Fruit fly (Drosophila melanogaster) whole organism, embryonic: ENCODE results near the gene CG1738.

Source experiments
- Atf6 ChIP-seq: fragments of 200-800 bp; sonication (Bioruptor generic); IDR thresholded peaks from 2 replicates; pipeline ENCODE4 v1.3.6; 2022; ENCODE audit warnings: missing biosample characterization, missing genetic modification characterization
- B-H1 ChIP-seq: fragments of 200-800 bp; sonication (Bioruptor generic); IDR thresholded peaks from 3 replicates; pipeline ENCODE4 v1.3.6; 2022; ENCODE audit warnings: missing biosample characterization, missing genetic modification characterization
- CG10267 ChIP-seq: fragments of 200-800 bp; sonication (Bioruptor generic); optimal IDR thresholded peaks from 2 replicates; lab custom pipeline; 2018; ENCODE audit warnings: missing biosample characterization, mild to moderate bottlenecking, missing genetic modification characterization, moderate library complexity
- CG10366 ChIP-seq: fragments of 200-800 bp; sonication (Bioruptor generic); IDR thresholded peaks from 2 replicates; pipeline ENCODE4 v1.3.6; 2022; ENCODE audit warnings: missing biosample characterization, missing genetic modification characterization
- CG10654 ChIP-seq: fragments of 200-800 bp; sonication (Bioruptor generic); optimal IDR thresholded peaks from 2 replicates; lab custom pipeline; 2016; ENCODE audit warnings: missing biosample characterization, missing genetic modification characterization
- CG11695 ChIP-seq: fragments of 200-800 bp; sonication (Bioruptor generic); IDR thresholded peaks from 3 replicates; pipeline ENCODE4 v1.3.6; 2022; ENCODE audit warnings: missing biosample characterization, missing genetic modification characterization
- CG12155 ChIP-seq: fragments of 200-800 bp; sonication (Bioruptor generic); optimal IDR thresholded peaks from 3 replicates; lab custom pipeline; 2016; ENCODE audit warnings: missing biosample characterization, missing genetic modification characterization
- CG12299 ChIP-seq: fragments of 200-800 bp; sonication (Bioruptor generic); optimal IDR thresholded peaks from 2 replicates; lab custom pipeline; 2018; ENCODE audit warnings: missing biosample characterization, mild to moderate bottlenecking, missing genetic modification characterization
- CG14014 ChIP-seq: fragments of 200-800 bp; sonication (Bioruptor generic); IDR thresholded peaks from 2 replicates; pipeline ENCODE4 v1.3.6; 2022; ENCODE audit warnings: missing biosample characterization, missing genetic modification characterization
- CG14441 ChIP-seq: fragments of 200-800 bp; sonication (Bioruptor generic); IDR thresholded peaks from 2 replicates; pipeline ENCODE4 v1.3.6; 2022; ENCODE audit warnings: missing biosample characterization, missing genetic modification characterization
- CG14667 ChIP-seq: fragments of 200-800 bp; sonication (Bioruptor generic); IDR thresholded peaks from 2 replicates; pipeline ENCODE4 v1.3.6; 2022; ENCODE audit warnings: missing biosample characterization, missing genetic modification characterization
- CG14860 ChIP-seq: fragments of 200-800 bp; sonication (Bioruptor generic); IDR thresholded peaks from 3 replicates; pipeline ENCODE4 v1.3.6; 2022; ENCODE audit warnings: missing biosample characterization, missing genetic modification characterization; ENCODE audit not compliant: partially characterized antibody
- CG18011 ChIP-seq: fragments of 200-800 bp; sonication (Bioruptor generic); optimal IDR thresholded peaks from 2 replicates; lab custom pipeline; 2017; ENCODE audit warnings: missing biosample characterization, missing genetic modification characterization, mild to moderate bottlenecking, moderate library complexity, missing genotype
- CG2678 ChIP-seq: fragments of 200-800 bp; sonication (Bioruptor generic); optimal IDR thresholded peaks from 3 replicates; lab custom pipeline; 2019; ENCODE audit warnings: missing biosample characterization, mild to moderate bottlenecking, missing genetic modification characterization, moderate library complexity
- CG2875 ChIP-seq: fragments of 200-800 bp; sonication (Bioruptor generic); optimal IDR thresholded peaks from 2 replicates; lab custom pipeline; 2017; ENCODE audit warnings: missing biosample characterization, mild to moderate bottlenecking, missing genetic modification characterization, missing genetic modification reagents
- CG30431 ChIP-seq: fragments of 200-800 bp; sonication (Bioruptor generic); optimal IDR thresholded peaks from 2 replicates; lab custom pipeline; 2017; ENCODE audit warnings: missing biosample characterization, missing genetic modification characterization
- CG32532 ChIP-seq: fragments of 200-800 bp; sonication (Bioruptor generic); IDR thresholded peaks from 2 replicates; pipeline ENCODE4 v1.3.6; 2022; ENCODE audit warnings: missing biosample characterization, missing genetic modification characterization
- CG4404 ChIP-seq: fragments of 200-800 bp; sonication (Bioruptor generic); IDR thresholded peaks from 2 replicates; pipeline ENCODE4 v1.3.6; 2022; ENCODE audit warnings: missing biosample characterization, missing genetic modification characterization
- CG6791 ChIP-seq: fragments of 200-800 bp; sonication (Bioruptor generic); IDR thresholded peaks from 3 replicates; pipeline ENCODE4 v1.3.6; 2022; ENCODE audit warnings: missing biosample characterization, missing genetic modification characterization; ENCODE audit not compliant: partially characterized antibody
- Camta ChIP-seq: fragments of 200-800 bp; sonication (Bioruptor generic); optimal IDR thresholded peaks from 2 replicates; lab custom pipeline; 2016; ENCODE audit warnings: missing biosample characterization, missing genetic modification characterization
- Ets97D ChIP-seq: fragments of 200-800 bp; sonication (Bioruptor generic); optimal IDR thresholded peaks from 3 replicates; lab custom pipeline; 2016; ENCODE audit warnings: missing biosample characterization, missing genetic modification characterization
- Fer2 ChIP-seq: fragments of 200-800 bp; sonication (Bioruptor generic); optimal IDR thresholded peaks from 2 replicates; lab custom pipeline; 2018; ENCODE audit warnings: missing biosample characterization, mild to moderate bottlenecking, missing genetic modification characterization, moderate library complexity
- GATAe ChIP-seq: fragments of 200-800 bp; sonication (Bioruptor generic); conservative IDR thresholded peaks from 2 replicates; pipeline ENCODE4 v1.3.6; 2022; ENCODE audit warnings: missing biosample characterization, missing genetic modification characterization
- Gsc ChIP-seq: fragments of 200-800 bp; sonication (Bioruptor generic); IDR thresholded peaks from 2 replicates; pipeline ENCODE4 v1.3.6; 2022; ENCODE audit warnings: missing biosample characterization, missing genetic modification characterization
- Hand ChIP-seq: fragments of 200-800 bp; sonication (Bioruptor generic); optimal IDR thresholded peaks from 2 replicates; lab custom pipeline; 2017; ENCODE audit warnings: mild to moderate bottlenecking, missing biosample characterization, missing genetic modification reagents, missing genetic modification characterization
- Lim3 ChIP-seq: fragments of 200-800 bp; sonication (Bioruptor generic); IDR thresholded peaks from 2 replicates; pipeline ENCODE4 v1.3.6; 2022; ENCODE audit warnings: missing biosample characterization, missing genetic modification characterization
- NK7.1 ChIP-seq: fragments of 200-800 bp; sonication (Bioruptor generic); optimal IDR thresholded peaks from 3 replicates; lab custom pipeline; 2016; ENCODE audit warnings: missing biosample characterization, missing genetic modification characterization
- Xbp1 ChIP-seq: fragments of 200-800 bp; sonication (Bioruptor generic); optimal IDR thresholded peaks from 3 replicates; lab custom pipeline; 2016; ENCODE audit warnings: missing biosample characterization, mild to moderate bottlenecking, missing genetic modification characterization
- bab2 ChIP-seq: fragments of 200-800 bp; sonication (Bioruptor generic); optimal IDR thresholded peaks from 2 replicates; lab custom pipeline; 2016; ENCODE audit warnings: missing biosample characterization, missing genetic modification characterization
- cg ChIP-seq: fragments of 200-800 bp; sonication (Bioruptor generic); optimal IDR thresholded peaks from 3 replicates; lab custom pipeline; 2019; ENCODE audit warnings: missing biosample characterization, mild to moderate bottlenecking, missing genetic modification characterization, moderate library complexity
- chinmo ChIP-seq: fragments of 200-800 bp; sonication (Bioruptor generic); IDR thresholded peaks from 4 replicates; pipeline ENCODE4 v1.3.6; 2022; ENCODE audit warnings: missing biosample characterization, missing genetic modification characterization; ENCODE audit not compliant: partially characterized antibody
- corto ChIP-seq: fragments of 200-800 bp; sonication (Bioruptor generic); optimal IDR thresholded peaks from 2 replicates; lab custom pipeline; 2016; ENCODE audit warnings: missing biosample characterization, mild to moderate bottlenecking, missing genetic modification characterization, moderate library complexity
- crp ChIP-seq, 2 experiments: fragments of 200-800 bp; sonication (Bioruptor generic); optimal IDR thresholded peaks; 2 replicates in 1 of 2; 3 replicates in 1 of 2; lab custom pipeline; 2017; ENCODE audit warnings: missing biosample characterization in 2 of 2, missing genetic modification characterization in 2 of 2, mild to moderate bottlenecking in 1 of 2, moderate library complexity in 1 of 2
- fu2 ChIP-seq: fragments of 200-800 bp; sonication (Bioruptor generic); optimal IDR thresholded peaks from 2 replicates; lab custom pipeline; 2016; ENCODE audit warnings: missing biosample characterization, missing genetic modification characterization
- inv ChIP-seq: fragments of 200-800 bp; sonication (Bioruptor generic); IDR thresholded peaks from 2 replicates; pipeline ENCODE4 v1.3.6; 2022; ENCODE audit warnings: missing biosample characterization, missing genetic modification characterization; ENCODE audit not compliant: partially characterized antibody
- jigr1 ChIP-seq: fragments of 200-800 bp; sonication (Bioruptor generic); IDR thresholded peaks from 3 replicates; pipeline ENCODE4 v1.3.6; 2022; ENCODE audit warnings: missing biosample characterization, missing genetic modification characterization
- lab ChIP-seq: fragments of 200-800 bp; sonication (Bioruptor generic); optimal IDR thresholded peaks from 3 replicates; lab custom pipeline; 2017; ENCODE audit warnings: missing biosample characterization, missing genetic modification characterization, mild to moderate bottlenecking, moderate library complexity, missing genetic modification reagents
- lov ChIP-seq, 2 experiments: fragments of 200-800 bp in 1 of 2; fragments of >200 bp in 1 of 2; sonication (Bioruptor generic) in 1 of 2; IDR thresholded peaks in 1 of 2; optimal IDR thresholded peaks in 1 of 2; 2 replicates in 1 of 2; 3 replicates in 1 of 2; pipeline versions ENCODE4 v1.3.6 to Lab custom; 2017 to 2022; ENCODE audit warnings: missing biosample characterization in 1 of 2, missing genetic modification characterization in 1 of 2
- mirr ChIP-seq: fragments of 200-800 bp; sonication (Bioruptor generic); optimal IDR thresholded peaks from 3 replicates; lab custom pipeline; 2018; ENCODE audit warnings: missing biosample characterization, mild to moderate bottlenecking, missing genetic modification characterization
- nerfin-2 ChIP-seq: fragments of 200-800 bp; sonication (Bioruptor generic); IDR thresholded peaks from 2 replicates; pipeline ENCODE4 v1.3.6; 2022; ENCODE audit warnings: missing biosample characterization, missing genetic modification characterization; ENCODE audit not compliant: partially characterized antibody
- nom ChIP-seq: fragments of 200-800 bp; sonication (Bioruptor generic); optimal IDR thresholded peaks from 2 replicates; lab custom pipeline; 2017; ENCODE audit warnings: missing biosample characterization, missing genetic modification characterization, mild to moderate bottlenecking, moderate library complexity, missing genetic modification reagents
- onecut ChIP-seq: fragments of 200-800 bp; sonication (Bioruptor generic); IDR thresholded peaks from 2 replicates; pipeline ENCODE4 v1.3.6; 2022; ENCODE audit warnings: missing biosample characterization, missing genetic modification characterization
- pan ChIP-seq, 4 experiments: fragments of >200 bp in 3 of 4; fragments of 200-800 bp in 1 of 4; sonication (Bioruptor generic) in 1 of 4; optimal IDR thresholded peaks in 3 of 4; IDR thresholded peaks in 1 of 4; 2 replicates each; pipeline versions ENCODE4 v1.3.6 to Lab custom; 2017 to 2022; ENCODE audit warnings: missing biosample characterization in 2 of 4, missing genetic modification characterization in 2 of 4, mixed read lengths in 1 of 4
- pita ChIP-seq: fragments of 200-800 bp; sonication (Bioruptor generic); optimal IDR thresholded peaks from 2 replicates; lab custom pipeline; 2017; ENCODE audit warnings: missing biosample characterization, mild to moderate bottlenecking, missing genetic modification characterization
- pzg ChIP-seq: fragments of 200-800 bp; sonication (Bioruptor generic); optimal IDR thresholded peaks from 3 replicates; lab custom pipeline; 2018; ENCODE audit warnings: missing biosample characterization, mild to moderate bottlenecking, missing genetic modification characterization, moderate library complexity
- ro ChIP-seq: fragments of 200-800 bp; sonication (Bioruptor generic); IDR thresholded peaks from 2 replicates; pipeline ENCODE4 v1.3.6; 2022; ENCODE audit warnings: missing biosample characterization, missing genetic modification characterization
- shn ChIP-seq: fragments of 200-800 bp; sonication (Bioruptor generic); optimal IDR thresholded peaks from 3 replicates; lab custom pipeline; 2016; ENCODE audit warnings: missing biosample characterization, missing genetic modification characterization
- slou ChIP-seq: fragments of 200-800 bp; sonication (Bioruptor generic); optimal IDR thresholded peaks from 3 replicates; lab custom pipeline; 2016; ENCODE audit warnings: missing biosample characterization, missing genetic modification characterization
- stwl ChIP-seq: fragments of 200-800 bp; sonication (Bioruptor generic); optimal IDR thresholded peaks from 3 replicates; lab custom pipeline; 2018; ENCODE audit warnings: missing biosample characterization, mild to moderate bottlenecking, missing genetic modification characterization, moderate library complexity
- wdn ChIP-seq: fragments of 200-800 bp; sonication (Bioruptor generic); IDR thresholded peaks from 2 replicates; pipeline ENCODE4 v1.3.6; 2022; ENCODE audit warnings: missing biosample characterization, missing genetic modification characterization

CG1738 gene

DNA sequence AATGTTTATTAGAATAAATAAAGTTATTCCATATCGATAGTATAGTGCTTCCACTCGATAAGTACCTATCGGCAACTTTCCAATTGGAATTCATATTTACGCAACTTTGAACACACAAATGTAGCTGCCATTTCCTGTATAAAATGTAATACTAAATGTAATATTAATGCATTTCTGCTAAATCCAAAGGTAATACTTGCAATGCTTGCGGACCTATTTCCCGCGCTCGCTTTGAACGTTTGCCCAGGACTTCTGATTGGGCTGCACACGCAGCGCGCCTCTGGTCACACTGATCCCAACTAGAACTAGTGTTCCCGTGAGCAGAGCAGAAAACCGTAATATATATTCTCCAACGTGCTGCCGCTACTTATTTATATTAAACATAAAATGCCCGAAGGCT is 20.5 kb downstream of the CG1738 start, which contains the start of gene dlg1 (continued):
- peak; percentile 65; the same call in 1 of the 3 replicates for TF ChIP-seq CG14860 (GFP tag; lab: Robert Waterston, UW)
- TF ChIP-seq Ets97D (GFP tag; lab: Kevin White, UChicago): peak; percentile 11
- TF ChIP-seq Atf6 (GFP tag; lab: Robert Waterston, UW): no peak
- TF ChIP-seq Fer2 (tag; lab: Kevin White, UChicago): no peak
- no peak for TF ChIP-seq ro
- no peak for TF ChIP-seq CG12299 (tag; lab: Kevin White, UChicago)
- TF ChIP-seq CG12155: no peak
- no peak for TF ChIP-seq CG14014
- peak; percentile 8 for TF ChIP-seq CG10267 (tag; lab: Kevin White, UChicago)
- TF ChIP-seq Gsc (GFP tag; lab: Robert Waterston, UW): no peak
- peak; percentile 63 for TF ChIP-seq stwl (tag; lab: Kevin White, UChicago)
- TF ChIP-seq NK7.1 (GFP tag; lab: Kevin White, UChicago): no peak
- no peak for TF ChIP-seq mirr (GFP tag; lab: Kevin White, UChicago)
- TF ChIP-seq jigr1 (GFP tag; lab: Robert Waterston, UW): no peak
- TF ChIP-seq cg: no peak
- no peak for TF ChIP-seq slou (GFP tag; lab: Kevin White, UChicago)
- TF ChIP-seq lov (optimal IDR thresholded peaks at IDR 0.05; lab: Kevin White, UChicago): no peak
- TF ChIP-seq lov (GFP tag; IDR thresholded peaks at IDR 0.05; lab: Robert Waterston, UW): no peak
- no peak for TF ChIP-seq Hand (GFP tag; lab: Kevin White, UChicago)
- TF ChIP-seq pita (GFP tag; lab: Kevin White, UChicago): no peak
- no peak for TF ChIP-seq bab2 (GFP tag; lab: Kevin White, UChicago)
- no peak for TF ChIP-seq B-H1 (GFP tag; lab: Robert Waterston, UW)
- no peak for TF ChIP-seq CG32532 (GFP tag; lab: Robert Waterston, UW)
- 0 out of 4 replicates have a peak, but pooled peaks have one; percentile 49 for TF ChIP-seq chinmo (GFP tag; lab: Robert Waterston, UW)
- TF ChIP-seq wdn (GFP tag; lab: Robert Waterston, UW): no peak
- no peak for TF ChIP-seq CG10366
- no peak for TF ChIP-seq CG11695
- no peak for TF ChIP-seq CG4404 (GFP tag; lab: Robert Waterston, UW)
- no peak for TF ChIP-seq CG30431 (GFP tag; lab: Kevin White, UChicago)
- no peak for TF ChIP-seq fu2 (GFP tag; lab: Kevin White, UChicago)
- no peak for TF ChIP-seq CG18011 (GFP tag; lab: Kevin White, UChicago)
- no peak for TF ChIP-seq corto (GFP tag; lab: Kevin White, UChicago)
- peak; percentile 49; the same call in 1 of the 3 replicates for TF ChIP-seq CG6791 (GFP tag; lab: Robert Waterston, UW)
- no peak for TF ChIP-seq nom
- TF ChIP-seq Lim3 (GFP tag; lab: Robert Waterston, UW): no peak
- no peak for TF ChIP-seq lab (GFP tag; lab: Kevin White, UChicago)
- TF ChIP-seq Xbp1 (GFP tag; lab: Kevin White, UChicago): no peak
- no peak for TF ChIP-seq pan (optimal IDR thresholded peaks at IDR 0.05; lab: Kevin White, UChicago)
- TF ChIP-seq pan (GFP tag; optimal IDR thresholded peaks at IDR 0.05 in 1 of 2, IDR thresholded peaks at IDR 0.05 in 1 of 2): no peak
- no peak for TF ChIP-seq Camta (GFP tag; lab: Kevin White, UChicago)
- no peak for TF ChIP-seq crp (GFP tag; optimal IDR thresholded peaks at IDR 0.05; lab: Kevin White, UChicago)
- no peak for TF ChIP-seq onecut (GFP tag; lab: Robert Waterston, UW)
- TF ChIP-seq CG10654: no peak
- peak; percentile 55 for TF ChIP-seq pzg
- TF ChIP-seq CG2875 (GFP tag; lab: Kevin White, UChicago): no peak
- TF ChIP-seq CG2678: no peak
- peak; percentile 49; the same call in 1 of the 2 replicates for TF ChIP-seq nerfin-2
- TF ChIP-seq inv (GFP tag; lab: Robert Waterston, UW): peak; percentile 58
- no peak for TF ChIP-seq shn (GFP tag; lab: Kevin White, UChicago)
- no peak for TF ChIP-seq CG14667 (GFP tag; lab: Robert Waterston, UW)
- TF ChIP-seq CG14441 (GFP tag; lab: Robert Waterston, UW): no peak
- TF ChIP-seq GATAe: no peak
